Fruit fly (Drosophila melanogaster) whole organism, prepupa: Measurements from ENCODE around the gene CG9813.
A peak's percentile ranks its signal among the peaks of the same experiment; 100 is the strongest.

Experiments used
- Blimp-1 ChIP-seq: fragments of 200-800 bp; sonication (Bioruptor generic); optimal IDR thresholded peaks from 3 replicates; lab custom pipeline; 2017; ENCODE audit warnings: missing biosample characterization, missing genetic modification characterization, mild to moderate bottlenecking, moderate library complexity, missing genetic modification reagents
- CG10631 ChIP-seq: fragments of 200-800 bp; sonication (Bioruptor generic); optimal IDR thresholded peaks from 2 replicates; lab custom pipeline; 2016; ENCODE audit warnings: missing biosample characterization, missing genetic modification characterization
- CG10669 ChIP-seq: fragments of 200-800 bp; sonication (Bioruptor generic); optimal IDR thresholded peaks from 3 replicates; lab custom pipeline; 2018; ENCODE audit warnings: missing biosample characterization, mild to moderate bottlenecking, missing genetic modification characterization, moderate library complexity
- CG11294 ChIP-seq: fragments of 200-800 bp; sonication (Bioruptor generic); IDR thresholded peaks from 2 replicates; pipeline ENCODE4 v1.3.6; 2022; ENCODE audit warnings: missing biosample characterization, missing genetic modification characterization
- CG11762 ChIP-seq: fragments of 200-800 bp; sonication (Bioruptor generic); optimal IDR thresholded peaks from 3 replicates; lab custom pipeline; 2016; ENCODE audit warnings: missing biosample characterization, missing genetic modification characterization; ENCODE audit not compliant: insufficient read depth
- CG15336 ChIP-seq: fragments of 200-800 bp; sonication (Bioruptor generic); IDR thresholded peaks from 2 replicates; pipeline ENCODE4 v1.3.6; 2022; ENCODE audit warnings: missing biosample characterization, missing genetic modification characterization
- CG16779 ChIP-seq: fragments of 200-800 bp; sonication (Bioruptor generic); optimal IDR thresholded peaks from 3 replicates; lab custom pipeline; 2017; ENCODE audit warnings: missing biosample characterization, mild to moderate bottlenecking, missing genetic modification characterization
- CG3032 ChIP-seq: fragments of 200-800 bp; optimal IDR thresholded peaks from 2 replicates; lab custom pipeline; 2019; ENCODE audit warnings: missing biosample characterization, mild to moderate bottlenecking, missing genetic modification characterization, moderate library complexity
- CG31627 ChIP-seq: fragments of 200-800 bp; sonication (Bioruptor generic); optimal IDR thresholded peaks from 3 replicates; lab custom pipeline; 2016; ENCODE audit warnings: missing biosample characterization, missing genetic modification characterization
- CG32006 ChIP-seq: fragments of 200-800 bp; sonication (Bioruptor generic); optimal IDR thresholded peaks from 3 replicates; lab custom pipeline; 2017; ENCODE audit warnings: missing biosample characterization, mild to moderate bottlenecking, missing genetic modification characterization
- CG34406 ChIP-seq: fragments of 200-800 bp; sonication (Bioruptor generic); optimal IDR thresholded peaks from 3 replicates; lab custom pipeline; 2016; ENCODE audit warnings: missing biosample characterization, missing genetic modification characterization
- CG4318 ChIP-seq: fragments of 200-800 bp; sonication (Bioruptor generic); optimal IDR thresholded peaks from 3 replicates; lab custom pipeline; 2017; ENCODE audit warnings: missing biosample characterization, mild to moderate bottlenecking, missing genetic modification characterization
- CG6163 ChIP-seq: fragments of 200-800 bp; sonication (Bioruptor generic); IDR thresholded peaks from 3 replicates; pipeline ENCODE4 v1.3.6; 2022; ENCODE audit warnings: missing biosample characterization, missing genetic modification characterization
- CG6276 ChIP-seq: fragments of 200-800 bp; sonication (Bioruptor generic); optimal IDR thresholded peaks from 2 replicates; lab custom pipeline; 2017; ENCODE audit warnings: missing biosample characterization, mild to moderate bottlenecking, missing genetic modification characterization
- CG6792 ChIP-seq: fragments of 200-800 bp; sonication (Bioruptor generic); optimal IDR thresholded peaks from 3 replicates; lab custom pipeline; 2016; ENCODE audit warnings: missing biosample characterization, missing genetic modification characterization
- CG6808 ChIP-seq: fragments of 200-800 bp; sonication (Bioruptor generic); optimal IDR thresholded peaks from 3 replicates; lab custom pipeline; 2017; ENCODE audit warnings: missing biosample characterization, missing genetic modification characterization, mild to moderate bottlenecking, moderate library complexity, missing genetic modification reagents
- CG6854 ChIP-seq: fragments of 200-800 bp; sonication (Bioruptor generic); optimal IDR thresholded peaks from 2 replicates; lab custom pipeline; 2017; ENCODE audit warnings: missing biosample characterization, mild to moderate bottlenecking, missing genetic modification characterization
- CG8119 ChIP-seq: fragments of 200-800 bp; sonication (Bioruptor generic); IDR thresholded peaks from 3 replicates; pipeline ENCODE4 v1.3.6; 2022; ENCODE audit warnings: missing biosample characterization, missing genetic modification characterization
- CG8319 ChIP-seq: fragments of 200-800 bp; sonication (Bioruptor generic); optimal IDR thresholded peaks from 3 replicates; lab custom pipeline; 2016; ENCODE audit warnings: missing biosample characterization, missing genetic modification characterization
- CG8632 ChIP-seq: fragments of 200-800 bp; sonication (Bioruptor generic); optimal IDR thresholded peaks from 3 replicates; lab custom pipeline; 2016; ENCODE audit warnings: missing biosample characterization, missing genetic modification characterization
- Eip75B ChIP-seq: fragments of 200-800 bp; sonication (Bioruptor generic); optimal IDR thresholded peaks from 3 replicates; lab custom pipeline; 2016; ENCODE audit warnings: missing biosample characterization, missing genetic modification characterization
- Eip78C ChIP-seq: fragments of 200-800 bp; sonication (Bioruptor generic); peaks from one replicate; lab custom pipeline; 2016; ENCODE audit warnings: missing biosample characterization, missing genetic modification characterization
- Ets21C ChIP-seq: fragments of 200-800 bp; sonication (Bioruptor generic); optimal IDR thresholded peaks from 3 replicates; lab custom pipeline; 2016; ENCODE audit warnings: missing biosample characterization, missing genetic modification characterization
- Gug ChIP-seq: fragments of 200-800 bp; sonication (Bioruptor generic); IDR thresholded peaks from 2 replicates; pipeline ENCODE4 v1.3.6; 2022; ENCODE audit warnings: missing biosample characterization, missing genetic modification characterization
- Hr38 ChIP-seq: sonication (Bioruptor generic); optimal IDR thresholded peaks from 2 replicates; lab custom pipeline; 2016; ENCODE audit warnings: missing biosample characterization, missing genetic modification characterization
- Hr39 ChIP-seq: fragments of 200-800 bp; sonication (Bioruptor generic); optimal IDR thresholded peaks from 2 replicates; lab custom pipeline; 2016; ENCODE audit warnings: missing biosample characterization, missing genetic modification characterization
- Hr4 ChIP-seq: fragments of 200-800 bp; sonication (Bioruptor generic); optimal IDR thresholded peaks from 3 replicates; lab custom pipeline; 2016; ENCODE audit warnings: missing biosample characterization, missing genetic modification characterization
- Met ChIP-seq: fragments of 200-800 bp; sonication (Bioruptor generic); optimal IDR thresholded peaks from 3 replicates; lab custom pipeline; 2016; ENCODE audit warnings: missing biosample characterization, missing genetic modification characterization
- OdsH ChIP-seq: fragments of 200-800 bp; sonication (Bioruptor generic); optimal IDR thresholded peaks from 3 replicates; lab custom pipeline; 2016; ENCODE audit warnings: missing biosample characterization, missing genetic modification characterization
- Smox ChIP-seq: fragments of 200-800 bp; sonication (Bioruptor generic); optimal IDR thresholded peaks from 3 replicates; lab custom pipeline; 2016; ENCODE audit warnings: missing biosample characterization, missing genetic modification characterization
- Sox102F ChIP-seq: fragments of 200-800 bp; sonication (Bioruptor generic); optimal IDR thresholded peaks from 2 replicates; lab custom pipeline; 2016; ENCODE audit warnings: missing biosample characterization, mild to moderate bottlenecking, missing genetic modification characterization
- Sox14 ChIP-seq: fragments of 200-800 bp; sonication (Bioruptor generic); optimal IDR thresholded peaks from 3 replicates; lab custom pipeline; 2016; ENCODE audit warnings: missing biosample characterization, missing genetic modification characterization
- achi ChIP-seq: fragments of 200-800 bp; sonication (Bioruptor generic); optimal IDR thresholded peaks from 3 replicates; lab custom pipeline; 2016; ENCODE audit warnings: missing biosample characterization, missing genetic modification characterization
- acj6 ChIP-seq: fragments of 200-800 bp; sonication (Bioruptor generic); optimal IDR thresholded peaks from 3 replicates; lab custom pipeline; 2016; ENCODE audit warnings: missing biosample characterization, missing genetic modification characterization
- dac ChIP-seq: fragments of 200-800 bp; sonication (Bioruptor generic); optimal IDR thresholded peaks from 2 replicates; lab custom pipeline; 2017; ENCODE audit warnings: missing biosample characterization, mild to moderate bottlenecking, missing genetic modification characterization
- dsx ChIP-seq: fragments of 200-800 bp; optimal IDR thresholded peaks from 3 replicates; lab custom pipeline; 2019; ENCODE audit warnings: missing biosample characterization, mild to moderate bottlenecking, missing genetic modification characterization, moderate library complexity; ENCODE audit not compliant: poor library complexity, severe bottlenecking
- eg ChIP-seq: fragments of 200-800 bp; sonication (Bioruptor generic); IDR thresholded peaks from 3 replicates; pipeline ENCODE4 v1.3.6; 2022; ENCODE audit warnings: missing biosample characterization, missing genetic modification characterization
- esn ChIP-seq: fragments of 200-800 bp; sonication (Bioruptor generic); optimal IDR thresholded peaks from 2 replicates; lab custom pipeline; 2016; ENCODE audit warnings: missing biosample characterization, mild to moderate bottlenecking, missing genetic modification characterization, moderate library complexity
- fd59A ChIP-seq: fragments of 200-800 bp; sonication (Bioruptor generic); optimal IDR thresholded peaks from 2 replicates; lab custom pipeline; 2017; ENCODE audit warnings: missing biosample characterization, mild to moderate bottlenecking, missing genetic modification characterization, missing genetic modification reagents
- fkh ChIP-seq: fragments of 200-800 bp; sonication (Bioruptor generic); optimal IDR thresholded peaks from 3 replicates; lab custom pipeline; 2017; ENCODE audit warnings: missing biosample characterization, mild to moderate bottlenecking, missing genetic modification characterization, moderate library complexity
- lz ChIP-seq: fragments of 200-800 bp; sonication (Bioruptor generic); optimal IDR thresholded peaks from 3 replicates; lab custom pipeline; 2016; ENCODE audit warnings: missing biosample characterization, missing genetic modification characterization
- net ChIP-seq: fragments of 200-800 bp; sonication (Bioruptor generic); optimal IDR thresholded peaks from 3 replicates; lab custom pipeline; 2016; ENCODE audit warnings: missing biosample characterization, missing genetic modification characterization
- pdm3 ChIP-seq: fragments of 200-800 bp; sonication (Bioruptor generic); optimal IDR thresholded peaks from 3 replicates; lab custom pipeline; 2016; ENCODE audit warnings: missing biosample characterization, missing genetic modification characterization
- spab ChIP-seq: fragments of 200-800 bp; sonication (Bioruptor generic); optimal IDR thresholded peaks from 2 replicates; lab custom pipeline; 2017; ENCODE audit warnings: missing biosample characterization, mild to moderate bottlenecking, missing genetic modification characterization, missing genetic modification reagents
- ss ChIP-seq, 2 experiments: fragments of 200-800 bp; sonication (Bioruptor generic); optimal IDR thresholded peaks; 2 replicates in 1 of 2; 3 replicates in 1 of 2; lab custom pipeline; 2017 to 2018; ENCODE audit warnings: mild to moderate bottlenecking in 2 of 2, missing biosample characterization in 2 of 2, missing genetic modification characterization in 2 of 2, moderate library complexity in 1 of 2
- svp ChIP-seq: fragments of 200-800 bp; sonication (Bioruptor generic); peaks from one replicate; lab custom pipeline; 2016; ENCODE audit warnings: missing biosample characterization, missing genetic modification characterization
- topi ChIP-seq: fragments of 200-800 bp; sonication (Bioruptor generic); optimal IDR thresholded peaks from 3 replicates; lab custom pipeline; 2016; ENCODE audit warnings: missing biosample characterization, missing genetic modification characterization
- vri ChIP-seq: fragments of 200-800 bp; sonication (Bioruptor generic); optimal IDR thresholded peaks from 3 replicates; lab custom pipeline; 2016; ENCODE audit warnings: missing biosample characterization, mild to moderate bottlenecking, missing genetic modification characterization

CG9813 gene

dm6 chr3R:13403032-13403459, 23.5 kb upstream of the CG9813 start, which contains the start of gene Dpm3:
TSS of gene Dpm3 (minus strand) at chr3R:13403051.
- TF ChIP-seq Hr39 (GFP tag; lab: Kevin White, UChicago) (peak; percentile 13), fd59A (GFP tag; lab: Kevin White, UChicago) (no peak), Gug (no peak), fkh (GFP tag; lab: Kevin White, UChicago) (peak; percentile 98), CG3032 (tag; lab: Kevin White, UChicago) (peak; percentile 24), lz (GFP tag; lab: Kevin White, UChicago) (peak; percentile 3)

dm6 chr3R:13401722-13402296, 22.2 kb upstream of the CG9813 start, which contains the start of gene GILT1:
TSS of gene GILT1 (minus strand) at chr3R:13401862.
- TF ChIP-seq CG6808 (GFP tag; lab: Kevin White, UChicago), result no peak
- TF ChIP-seq spab (GFP tag; lab: Kevin White, UChicago), result no peak
- TF ChIP-seq Smox, result peak; percentile 30
- TF ChIP-seq Met (GFP tag; lab: Kevin White, UChicago), result no peak
- TF ChIP-seq CG10669, result no peak
- no peak for TF ChIP-seq CG8319 (GFP tag; lab: Kevin White, UChicago)
- no peak for TF ChIP-seq CG11762 (GFP tag; lab: Kevin White, UChicago)
- TF ChIP-seq Sox102F (GFP tag; lab: Kevin White, UChicago), result no peak
- no peak for TF ChIP-seq net (GFP tag; lab: Kevin White, UChicago)
- no peak for TF ChIP-seq CG6163 (GFP tag; lab: Robert Waterston, UW)
- TF ChIP-seq acj6 (GFP tag; lab: Kevin White, UChicago), result no peak
- TF ChIP-seq vri, result peak; percentile 36
- no peak for TF ChIP-seq Blimp-1 (GFP tag; lab: Kevin White, UChicago)
- TF ChIP-seq CG16779 (tag; lab: Kevin White, UChicago), result no peak
- TF ChIP-seq dac (GFP tag; lab: Kevin White, UChicago), result no peak
- no peak for TF ChIP-seq CG10631
- no peak for TF ChIP-seq svp (GFP tag; lab: Kevin White, UChicago)
- no peak for TF ChIP-seq CG31627 (GFP tag; lab: Kevin White, UChicago)
- no peak for TF ChIP-seq CG34406
- no peak for TF ChIP-seq CG6276
- no peak for TF ChIP-seq achi (GFP tag; lab: Kevin White, UChicago)
- TF ChIP-seq dsx, result no peak
- TF ChIP-seq CG8632 (GFP tag; lab: Kevin White, UChicago), result no peak
- TF ChIP-seq CG15336, result 0 out of 2 replicates have a peak, but pooled peaks have one; percentile 7
- peak; percentile 27 for TF ChIP-seq Hr4 (GFP tag; lab: Kevin White, UChicago)
- no peak for TF ChIP-seq CG4318 (GFP tag; lab: Kevin White, UChicago)
- no peak for TF ChIP-seq CG3032 (tag; lab: Kevin White, UChicago)
- no peak for TF ChIP-seq pdm3 (GFP tag; lab: Kevin White, UChicago)
- no peak for TF ChIP-seq CG8119 (GFP tag; lab: Robert Waterston, UW)
- TF ChIP-seq esn (GFP tag; lab: Kevin White, UChicago), result peak; percentile 20
- no peak for TF ChIP-seq ss (GFP tag; optimal IDR thresholded peaks at IDR 0.05; lab: Kevin White, UChicago)
- TF ChIP-seq fd59A (GFP tag; lab: Kevin White, UChicago), result no peak
- no peak for TF ChIP-seq Eip78C
- no peak for TF ChIP-seq Ets21C (GFP tag; lab: Kevin White, UChicago)
- no peak for TF ChIP-seq CG6792 (GFP tag; lab: Kevin White, UChicago)
- TF ChIP-seq Gug, result no peak
- no peak for TF ChIP-seq Hr39 (GFP tag; lab: Kevin White, UChicago)
- TF ChIP-seq lz (GFP tag; lab: Kevin White, UChicago), result no peak
- no peak for TF ChIP-seq topi (GFP tag; lab: Kevin White, UChicago)
- no peak for TF ChIP-seq OdsH (GFP tag; lab: Kevin White, UChicago)
- peak; percentile 38; the same call in 2 of the 3 replicates for TF ChIP-seq eg (GFP tag; lab: Robert Waterston, UW)
- peak; percentile 44 for TF ChIP-seq CG6854 (GFP tag; lab: Kevin White, UChicago)
- no peak for TF ChIP-seq CG11294 (GFP tag; lab: Robert Waterston, UW)
- TF ChIP-seq Sox14 (GFP tag; lab: Kevin White, UChicago), result no peak
- TF ChIP-seq Hr38 (GFP tag; lab: Kevin White, UChicago), result no peak
- peak; percentile 11 for TF ChIP-seq fkh (GFP tag; lab: Kevin White, UChicago)
- no peak for TF ChIP-seq Eip75B (GFP tag; lab: Kevin White, UChicago)
- TF ChIP-seq CG32006 (GFP tag; lab: Kevin White, UChicago), result no peak
